Worm (Caenorhabditis elegans): ENCODE measurements around the gene ZK669.3.

DNA sequence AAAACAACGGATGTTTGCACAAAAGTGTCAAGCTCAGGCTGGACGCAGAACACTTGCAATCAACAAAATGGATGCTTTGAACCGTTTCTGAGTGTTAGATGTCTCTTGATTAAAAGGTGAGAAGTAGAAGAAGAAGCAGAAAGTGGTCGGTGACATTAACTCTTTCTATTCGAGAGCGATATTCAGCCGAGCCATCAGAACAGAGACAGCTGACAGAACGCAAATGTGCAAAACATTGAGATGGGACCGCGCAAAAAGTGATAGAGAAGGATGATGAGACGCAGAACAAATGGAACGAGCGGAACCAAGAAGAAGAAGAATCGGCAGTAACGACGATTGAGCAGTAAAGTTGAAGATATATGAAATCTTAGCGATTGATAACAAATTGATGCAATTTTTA is 5.3 kb upstream of the ZK669.3 start:
- no peak for TF ChIP-seq egl-44 (GFP tag; IDR thresholded peaks at IDR 0.05)
- TF ChIP-seq unc-130 (GFP tag; optimal IDR thresholded peaks at IDR 0.05), result no peak
- TF ChIP-seq K11D2.4 (GFP tag; IDR thresholded peaks at IDR 0.05), result no peak
- TF ChIP-seq ama-1 (optimal IDR thresholded peaks at IDR 0.05), result no peak
- no peak for TF ChIP-seq ama-1 (GFP tag; optimal IDR thresholded peaks at IDR 0.05)
- no peak for TF ChIP-seq lsl-1 (GFP tag; optimal IDR thresholded peaks at IDR 0.05)
- TF ChIP-seq ceh-100 (GFP tag; IDR thresholded peaks at IDR 0.05), result no peak
- TF ChIP-seq snpc-1.1 (tag; optimal IDR thresholded peaks at IDR 0.05; ENCODE audit: insufficient read depth), result no peak
- no peak for TF ChIP-seq B0261.1 (tag; optimal IDR thresholded peaks at IDR 0.05)
- TF ChIP-seq nfya-1 (tag; optimal IDR thresholded peaks at IDR 0.05; ENCODE audit: borderline replicate concordance, insufficient read depth), result no peak
- no peak for TF ChIP-seq F22D6.2 (tag; optimal IDR thresholded peaks at IDR 0.05)
